Fruit fly (Drosophila melanogaster) whole organism, embryonic: ENCODE results near the gene corto.

Source experiments
- ATbp ChIP-seq: fragments of 200-800 bp; sonication (Bioruptor generic); optimal IDR thresholded peaks from 2 replicates; lab custom pipeline; 2017; ENCODE audit warnings: missing biosample characterization, mild to moderate bottlenecking, missing genetic modification characterization, missing genetic modification reagents
- Atf6 ChIP-seq: fragments of 200-800 bp; sonication (Bioruptor generic); IDR thresholded peaks from 2 replicates; pipeline ENCODE4 v1.3.6; 2022; ENCODE audit warnings: missing biosample characterization, missing genetic modification characterization
- Blimp-1 ChIP-seq: fragments of 200-800 bp; sonication (Bioruptor generic); optimal IDR thresholded peaks from 3 replicates; lab custom pipeline; 2018; ENCODE audit warnings: missing biosample characterization, missing genetic modification characterization, mild to moderate bottlenecking, moderate library complexity, missing genetic modification reagents
- CG10209 ChIP-seq: fragments of 200-800 bp; sonication (Bioruptor generic); optimal IDR thresholded peaks from 3 replicates; lab custom pipeline; 2017; ENCODE audit warnings: missing biosample characterization, mild to moderate bottlenecking, missing genetic modification characterization, missing genetic modification reagents
- CG10267 ChIP-seq: fragments of 200-800 bp; sonication (Bioruptor generic); optimal IDR thresholded peaks from 2 replicates; lab custom pipeline; 2018; ENCODE audit warnings: missing biosample characterization, mild to moderate bottlenecking, missing genetic modification characterization, moderate library complexity
- CG11085 ChIP-seq: fragments of 200-800 bp; sonication (Bioruptor generic); IDR thresholded peaks from 2 replicates; pipeline ENCODE4 v1.3.6; 2022; ENCODE audit warnings: missing biosample characterization, missing genetic modification characterization
- CG12071 ChIP-seq: fragments of 200-800 bp; sonication (Bioruptor generic); optimal IDR thresholded peaks from 3 replicates; lab custom pipeline; 2018; ENCODE audit warnings: missing biosample characterization, mild to moderate bottlenecking, missing genetic modification characterization
- CG1233 ChIP-seq: fragments of 200-800 bp; sonication (Bioruptor generic); optimal IDR thresholded peaks from 4 replicates; lab custom pipeline; 2018; ENCODE audit warnings: missing biosample characterization, mild to moderate bottlenecking, missing genetic modification characterization
- CG12391 ChIP-seq: fragments of 200-800 bp; sonication (Bioruptor generic); optimal IDR thresholded peaks from 3 replicates; lab custom pipeline; 2018; ENCODE audit warnings: missing biosample characterization, mild to moderate bottlenecking, missing genetic modification characterization, moderate library complexity
- CG14965 ChIP-seq: fragments of 200-800 bp; sonication (Bioruptor generic); optimal IDR thresholded peaks from 2 replicates; lab custom pipeline; 2016; ENCODE audit warnings: missing biosample characterization, missing genetic modification characterization, borderline replicate concordance
- CG17186 ChIP-seq: fragments of 200-800 bp; sonication (Bioruptor generic); optimal IDR thresholded peaks from 3 replicates; lab custom pipeline; 2017; ENCODE audit warnings: missing biosample characterization, missing genetic modification reagents, missing genetic modification characterization
- CG17385 ChIP-seq: fragments of 200-800 bp; sonication (Bioruptor generic); optimal IDR thresholded peaks from 3 replicates; lab custom pipeline; 2018; ENCODE audit warnings: missing biosample characterization, mild to moderate bottlenecking, missing genetic modification characterization
- CG17829 ChIP-seq: fragments of 200-800 bp; optimal IDR thresholded peaks from 2 replicates; lab custom pipeline; 2019; ENCODE audit warnings: missing biosample characterization, mild to moderate bottlenecking, missing genetic modification characterization, moderate library complexity
- CG18619 ChIP-seq: fragments of 200-800 bp; sonication (Bioruptor generic); optimal IDR thresholded peaks from 3 replicates; lab custom pipeline; 2017; ENCODE audit warnings: missing biosample characterization, mild to moderate bottlenecking, missing genetic modification characterization
- CG2199 ChIP-seq: fragments of 200-800 bp; sonication (Bioruptor generic); IDR thresholded peaks from 3 replicates; pipeline ENCODE4 v1.3.6; 2022; ENCODE audit warnings: missing biosample characterization, missing genetic modification characterization
- CG2678 ChIP-seq: fragments of 200-800 bp; sonication (Bioruptor generic); optimal IDR thresholded peaks from 3 replicates; lab custom pipeline; 2019; ENCODE audit warnings: missing biosample characterization, mild to moderate bottlenecking, missing genetic modification characterization, moderate library complexity
- CG30020 ChIP-seq: fragments of 200-800 bp; optimal IDR thresholded peaks from 2 replicates; lab custom pipeline; 2019; ENCODE audit warnings: missing biosample characterization, mild to moderate bottlenecking, missing genetic modification characterization, moderate library complexity
- CG31365 ChIP-seq: fragments of 200-800 bp; sonication (Bioruptor generic); optimal IDR thresholded peaks from 2 replicates; lab custom pipeline; 2018; ENCODE audit warnings: missing biosample characterization, mild to moderate bottlenecking, missing genetic modification characterization
- CG8924 ChIP-seq: fragments of 200-800 bp; optimal IDR thresholded peaks from 3 replicates; lab custom pipeline; 2019; ENCODE audit warnings: missing biosample characterization, mild to moderate bottlenecking, missing genetic modification characterization, moderate library complexity
- CrebB ChIP-seq: fragments of 200-800 bp; sonication (Bioruptor generic); optimal IDR thresholded peaks from 3 replicates; lab custom pipeline; 2018; ENCODE audit warnings: missing biosample characterization, mild to moderate bottlenecking, missing genetic modification characterization
- Dek ChIP-seq: fragments of 200-800 bp; sonication (Bioruptor generic); optimal IDR thresholded peaks from 3 replicates; lab custom pipeline; 2019; ENCODE audit warnings: missing biosample characterization, mild to moderate bottlenecking, missing genetic modification characterization, moderate library complexity
- Fer1 ChIP-seq: fragments of 200-800 bp; sonication (Bioruptor generic); optimal IDR thresholded peaks from 2 replicates; lab custom pipeline; 2017; ENCODE audit warnings: missing biosample characterization, mild to moderate bottlenecking, missing genetic modification characterization
- Fer2 ChIP-seq: fragments of 200-800 bp; sonication (Bioruptor generic); optimal IDR thresholded peaks from 2 replicates; lab custom pipeline; 2018; ENCODE audit warnings: missing biosample characterization, mild to moderate bottlenecking, missing genetic modification characterization, moderate library complexity
- H2.0 ChIP-seq: fragments of 200-800 bp; sonication (Bioruptor generic); IDR thresholded peaks from 2 replicates; pipeline ENCODE4 v1.3.6; 2022; ENCODE audit warnings: missing biosample characterization, missing genetic modification characterization
- Hmr ChIP-seq: fragments of 200-800 bp; sonication (Bioruptor generic); optimal IDR thresholded peaks from 3 replicates; lab custom pipeline; 2017; ENCODE audit warnings: mild to moderate bottlenecking, missing biosample characterization, missing genetic modification reagents, missing genetic modification characterization
- Hmx ChIP-seq: fragments of 200-800 bp; sonication (Bioruptor generic); optimal IDR thresholded peaks from 2 replicates; lab custom pipeline; 2016; ENCODE audit warnings: missing biosample characterization, missing genetic modification characterization
- Hr51 ChIP-seq, 2 experiments: fragments of 200-800 bp; sonication (Bioruptor generic); optimal IDR thresholded peaks; 2 replicates in 1 of 2; 3 replicates in 1 of 2; lab custom pipeline; 2016 to 2018; ENCODE audit warnings: missing biosample characterization in 2 of 2, missing genetic modification characterization in 2 of 2, mild to moderate bottlenecking in 1 of 2, moderate library complexity in 1 of 2
- Max ChIP-seq: fragments of 200-800 bp; sonication (Bioruptor generic); optimal IDR thresholded peaks from 2 replicates; lab custom pipeline; 2016; ENCODE audit warnings: missing biosample characterization, mild to moderate bottlenecking, missing genetic modification characterization
- Sox100B ChIP-seq: fragments of 200-800 bp; sonication (Bioruptor generic); optimal IDR thresholded peaks from 3 replicates; lab custom pipeline; 2018; ENCODE audit warnings: missing biosample characterization, mild to moderate bottlenecking, missing genetic modification characterization
- abd-A ChIP-seq: fragments of 200-800 bp; sonication (Bioruptor generic); optimal IDR thresholded peaks from 3 replicates; lab custom pipeline; 2019; ENCODE audit warnings: missing biosample characterization, mild to moderate bottlenecking, missing genetic modification characterization, moderate library complexity
- ara ChIP-seq: fragments of 200-800 bp; sonication (Bioruptor generic); IDR thresholded peaks from 2 replicates; pipeline ENCODE4 v1.3.6; 2022; ENCODE audit warnings: missing biosample characterization, missing genetic modification characterization
- bsh ChIP-seq, 2 experiments: fragments of 200-800 bp; sonication (Bioruptor generic); optimal IDR thresholded peaks; 2 replicates each; lab custom pipeline; 2017 to 2018; ENCODE audit warnings: mild to moderate bottlenecking in 2 of 2, missing biosample characterization in 2 of 2, missing genetic modification characterization in 2 of 2, moderate library complexity in 1 of 2
- chinmo ChIP-seq: fragments of 200-800 bp; sonication (Bioruptor generic); IDR thresholded peaks from 4 replicates; pipeline ENCODE4 v1.3.6; 2022; ENCODE audit warnings: missing biosample characterization, missing genetic modification characterization; ENCODE audit not compliant: partially characterized antibody
- croc ChIP-seq: fragments of 200-800 bp; sonication (Bioruptor generic); conservative IDR thresholded peaks from 3 replicates; pipeline ENCODE4 v1.3.6; 2022; ENCODE audit warnings: missing biosample characterization, missing genetic modification characterization
- en ChIP-seq: fragments of 200-800 bp; sonication (Bioruptor generic); optimal IDR thresholded peaks from 2 replicates; lab custom pipeline; 2016; ENCODE audit warnings: missing biosample characterization, missing genetic modification characterization
- eve ChIP-seq, 2 experiments: fragments of >200 bp; optimal IDR thresholded peaks; 2 replicates each; lab custom pipeline; 2017; ENCODE audit warnings: missing biosample characterization in 2 of 2, missing genetic modification characterization in 2 of 2
- fd3F ChIP-seq: fragments of 200-800 bp; sonication (Bioruptor generic); optimal IDR thresholded peaks from 2 replicates; lab custom pipeline; 2018; ENCODE audit warnings: missing biosample characterization, mild to moderate bottlenecking, missing genetic modification characterization, moderate library complexity
- her ChIP-seq: fragments of 200-800 bp; sonication (Bioruptor generic); optimal IDR thresholded peaks from 2 replicates; lab custom pipeline; 2016; ENCODE audit warnings: missing biosample characterization, missing genetic modification characterization
- kni ChIP-seq: fragments of 200-800 bp; sonication (Bioruptor generic); optimal IDR thresholded peaks from 3 replicates; lab custom pipeline; 2017; ENCODE audit warnings: mild to moderate bottlenecking, missing biosample characterization, missing genetic modification reagents, missing genetic modification characterization
- pan ChIP-seq, 4 experiments: fragments of >200 bp in 3 of 4; fragments of 200-800 bp in 1 of 4; sonication (Bioruptor generic) in 1 of 4; optimal IDR thresholded peaks in 3 of 4; IDR thresholded peaks in 1 of 4; 2 replicates each; pipeline versions ENCODE4 v1.3.6 to Lab custom; 2017 to 2022; ENCODE audit warnings: missing biosample characterization in 2 of 4, missing genetic modification characterization in 2 of 4, mixed read lengths in 1 of 4
- phol ChIP-seq: fragments of 200-800 bp; sonication (Bioruptor generic); optimal IDR thresholded peaks from 3 replicates; lab custom pipeline; 2018; ENCODE audit warnings: missing biosample characterization, mild to moderate bottlenecking, missing genetic modification characterization, moderate library complexity
- pzg ChIP-seq: fragments of 200-800 bp; sonication (Bioruptor generic); optimal IDR thresholded peaks from 3 replicates; lab custom pipeline; 2018; ENCODE audit warnings: missing biosample characterization, mild to moderate bottlenecking, missing genetic modification characterization, moderate library complexity
- slbo ChIP-seq: fragments of 200-800 bp; sonication (Bioruptor generic); IDR thresholded peaks from 2 replicates; pipeline ENCODE4 v1.3.6; 2022; ENCODE audit warnings: missing biosample characterization, missing genetic modification characterization
- slp2 ChIP-seq: fragments of 200-800 bp; sonication (Bioruptor generic); optimal IDR thresholded peaks from 2 replicates; lab custom pipeline; 2016; ENCODE audit warnings: missing biosample characterization, missing genetic modification characterization
- tll ChIP-seq, 2 experiments: fragments of 200-800 bp in 1 of 2; fragments of >200 bp in 1 of 2; sonication (Bioruptor generic) in 1 of 2; optimal IDR thresholded peaks; 2 replicates each; lab custom pipeline; 2017 to 2019; ENCODE audit warnings: missing biosample characterization in 2 of 2, missing genetic modification characterization in 2 of 2, mild to moderate bottlenecking in 1 of 2, moderate library complexity in 1 of 2
- wek ChIP-seq: fragments of 200-800 bp; sonication (Bioruptor generic); optimal IDR thresholded peaks from 3 replicates; lab custom pipeline; 2018; ENCODE audit warnings: missing biosample characterization, mild to moderate bottlenecking, missing genetic modification characterization, moderate library complexity

corto gene

dm6 chr3R:5120461-5121214 lies 33.8 kb upstream of the corto start (continued):
- peak; percentile 40 for TF ChIP-seq Fer1 (GFP tag; lab: Kevin White, UChicago)
- TF ChIP-seq CG17186 (GFP tag; lab: Kevin White, UChicago), result no peak
- no peak for TF ChIP-seq pzg (GFP tag; lab: Kevin White, UChicago)
- no peak for TF ChIP-seq fd3F
- TF ChIP-seq Hmx (GFP tag; lab: Kevin White, UChicago), result no peak
- no peak for TF ChIP-seq her
- TF ChIP-seq CG17385 (GFP tag; lab: Kevin White, UChicago), result peak; percentile 3
- TF ChIP-seq CG2199, result peak; percentile 53; the same call in 2 of the 3 replicates
- peak; percentile 10 for TF ChIP-seq CG18619 (GFP tag; lab: Kevin White, UChicago)
- peak; percentile 10 for TF ChIP-seq CG10267 (tag; lab: Kevin White, UChicago)
- TF ChIP-seq phol (tag; lab: Kevin White, UChicago), result peak; percentile 29
- TF ChIP-seq chinmo, result 0 out of 4 replicates have a peak, but pooled peaks have one; percentile 24
- TF ChIP-seq CG17829 (tag; lab: Kevin White, UChicago), result peak; percentile 27
- no peak for TF ChIP-seq CG30020 (tag; lab: Kevin White, UChicago)
- TF ChIP-seq CG1233 (GFP tag; lab: Kevin White, UChicago), result peak; percentile 7
- peak; percentile 13 for TF ChIP-seq abd-A (tag; lab: Kevin White, UChicago)
- 0 out of 2 replicates have a peak, but pooled peaks have one; percentile 26 for TF ChIP-seq Atf6 (GFP tag; lab: Robert Waterston, UW)
- peak; percentile 11 for TF ChIP-seq Sox100B
- TF ChIP-seq H2.0, result no peak
- TF ChIP-seq croc, result peak; percentile 40; the same call in 1 of the 3 replicates
- peak; percentile 17 for TF ChIP-seq CG8924
- peak; percentile 57 for TF ChIP-seq CG2678
- TF ChIP-seq bsh (GFP tag; optimal IDR thresholded peaks at IDR 0.05; lab: Kevin White, UChicago), result peak; percentile 33 to 79
- no peak for TF ChIP-seq CG31365 (tag; lab: Kevin White, UChicago)
- peak in 1 of 2 experiments; percentile 20 for TF ChIP-seq eve (GFP tag; optimal IDR thresholded peaks at IDR 0.05; lab: Kevin White, UChicago)
- no peak for TF ChIP-seq CrebB (tag; lab: Kevin White, UChicago)
- no peak for TF ChIP-seq CG14965 (GFP tag; lab: Kevin White, UChicago)
- no peak for TF ChIP-seq en (GFP tag; lab: Kevin White, UChicago)
- 0 out of 2 replicates have a peak, but pooled peaks have one; percentile 9 for TF ChIP-seq ara
- TF ChIP-seq Max, result no peak
- no peak for TF ChIP-seq pan (optimal IDR thresholded peaks at IDR 0.05; lab: Kevin White, UChicago)
- TF ChIP-seq pan (GFP tag; optimal IDR thresholded peaks at IDR 0.05 in 1 of 2, IDR thresholded peaks at IDR 0.05 in 1 of 2), result peak in 1 of 2 experiments; percentile 4
- peak in 1 of 2 experiments; percentile 5 for TF ChIP-seq Hr51 (GFP tag; optimal IDR thresholded peaks at IDR 0.05; lab: Kevin White, UChicago)
- TF ChIP-seq CG12071 (GFP tag; lab: Kevin White, UChicago), result no peak
- no peak for TF ChIP-seq CG11085 (GFP tag; lab: Robert Waterston, UW)
- TF ChIP-seq CG12391 (tag; lab: Kevin White, UChicago), result peak; percentile 37
- TF ChIP-seq Dek, result peak; percentile 21
- TF ChIP-seq wek, result no peak
- no peak for TF ChIP-seq slp2 (GFP tag; lab: Kevin White, UChicago)
- TF ChIP-seq Blimp-1 (GFP tag; lab: Kevin White, UChicago), result peak; percentile 5
- no peak for TF ChIP-seq ATbp (GFP tag; lab: Kevin White, UChicago)
- peak; percentile 7 for TF ChIP-seq CG10209 (GFP tag; lab: Kevin White, UChicago)
- no peak for TF ChIP-seq kni (GFP tag; lab: Kevin White, UChicago)
- 0 out of 2 replicates have a peak, but pooled peaks have one; percentile 5 for TF ChIP-seq slbo (GFP tag; lab: Robert Waterston, UW)
- no peak for TF ChIP-seq Fer2 (tag; lab: Kevin White, UChicago)
- peak; percentile 40 for TF ChIP-seq Hmr (GFP tag; lab: Kevin White, UChicago)
- TF ChIP-seq tll (GFP tag; optimal IDR thresholded peaks at IDR 0.05; lab: Kevin White, UChicago), result peak in 1 of 2 experiments; percentile 47
